Fruit fly (Drosophila melanogaster) whole organism, prepupa: ENCODE data around the gene ppan.

Source experiments
- Blimp-1 ChIP-seq: fragments of 200-800 bp; sonication (Bioruptor generic); optimal IDR thresholded peaks from 3 replicates; lab custom pipeline; 2017; ENCODE audit warnings: missing biosample characterization, missing genetic modification characterization, mild to moderate bottlenecking, moderate library complexity, missing genetic modification reagents
- CG11902 ChIP-seq: fragments of 200-800 bp; sonication (Bioruptor generic); optimal IDR thresholded peaks from 3 replicates; lab custom pipeline; 2016; ENCODE audit warnings: missing biosample characterization, missing genetic modification characterization
- CG15336 ChIP-seq: fragments of 200-800 bp; sonication (Bioruptor generic); IDR thresholded peaks from 2 replicates; pipeline ENCODE4 v1.3.6; 2022; ENCODE audit warnings: missing biosample characterization, missing genetic modification characterization
- CG16779 ChIP-seq: fragments of 200-800 bp; sonication (Bioruptor generic); optimal IDR thresholded peaks from 3 replicates; lab custom pipeline; 2017; ENCODE audit warnings: missing biosample characterization, mild to moderate bottlenecking, missing genetic modification characterization
- CG3032 ChIP-seq: fragments of 200-800 bp; optimal IDR thresholded peaks from 2 replicates; lab custom pipeline; 2019; ENCODE audit warnings: missing biosample characterization, mild to moderate bottlenecking, missing genetic modification characterization, moderate library complexity
- CG31627 ChIP-seq: fragments of 200-800 bp; sonication (Bioruptor generic); optimal IDR thresholded peaks from 3 replicates; lab custom pipeline; 2016; ENCODE audit warnings: missing biosample characterization, missing genetic modification characterization
- CG32006 ChIP-seq: fragments of 200-800 bp; sonication (Bioruptor generic); optimal IDR thresholded peaks from 3 replicates; lab custom pipeline; 2017; ENCODE audit warnings: missing biosample characterization, mild to moderate bottlenecking, missing genetic modification characterization
- CG6163 ChIP-seq: fragments of 200-800 bp; sonication (Bioruptor generic); IDR thresholded peaks from 3 replicates; pipeline ENCODE4 v1.3.6; 2022; ENCODE audit warnings: missing biosample characterization, missing genetic modification characterization
- CG6276 ChIP-seq: fragments of 200-800 bp; sonication (Bioruptor generic); optimal IDR thresholded peaks from 2 replicates; lab custom pipeline; 2017; ENCODE audit warnings: missing biosample characterization, mild to moderate bottlenecking, missing genetic modification characterization
- CG6808 ChIP-seq: fragments of 200-800 bp; sonication (Bioruptor generic); optimal IDR thresholded peaks from 3 replicates; lab custom pipeline; 2017; ENCODE audit warnings: missing biosample characterization, missing genetic modification characterization, mild to moderate bottlenecking, moderate library complexity, missing genetic modification reagents
- CG6854 ChIP-seq: fragments of 200-800 bp; sonication (Bioruptor generic); optimal IDR thresholded peaks from 2 replicates; lab custom pipeline; 2017; ENCODE audit warnings: missing biosample characterization, mild to moderate bottlenecking, missing genetic modification characterization
- CG7368 ChIP-seq: fragments of 200-800 bp; sonication (Bioruptor generic); optimal IDR thresholded peaks from 3 replicates; lab custom pipeline; 2016; ENCODE audit warnings: missing biosample characterization, missing genetic modification characterization
- CG8119 ChIP-seq: fragments of 200-800 bp; sonication (Bioruptor generic); IDR thresholded peaks from 3 replicates; pipeline ENCODE4 v1.3.6; 2022; ENCODE audit warnings: missing biosample characterization, missing genetic modification characterization
- Eip75B ChIP-seq: fragments of 200-800 bp; sonication (Bioruptor generic); optimal IDR thresholded peaks from 3 replicates; lab custom pipeline; 2016; ENCODE audit warnings: missing biosample characterization, missing genetic modification characterization
- Eip78C ChIP-seq: fragments of 200-800 bp; sonication (Bioruptor generic); peaks from one replicate; lab custom pipeline; 2016; ENCODE audit warnings: missing biosample characterization, missing genetic modification characterization
- Eip93F ChIP-seq: fragments of 200-800 bp; sonication (Bioruptor generic); optimal IDR thresholded peaks from 2 replicates; lab custom pipeline; 2016; ENCODE audit warnings: missing biosample characterization, mild to moderate bottlenecking, missing genetic modification characterization
- Hr39 ChIP-seq: fragments of 200-800 bp; sonication (Bioruptor generic); optimal IDR thresholded peaks from 2 replicates; lab custom pipeline; 2016; ENCODE audit warnings: missing biosample characterization, missing genetic modification characterization
- Hr4 ChIP-seq: fragments of 200-800 bp; sonication (Bioruptor generic); optimal IDR thresholded peaks from 3 replicates; lab custom pipeline; 2016; ENCODE audit warnings: missing biosample characterization, missing genetic modification characterization
- Lpt ChIP-seq: fragments of 200-800 bp; sonication (Bioruptor generic); optimal IDR thresholded peaks from 3 replicates; lab custom pipeline; 2016; ENCODE audit warnings: missing biosample characterization, missing genetic modification characterization
- achi ChIP-seq: fragments of 200-800 bp; sonication (Bioruptor generic); optimal IDR thresholded peaks from 3 replicates; lab custom pipeline; 2016; ENCODE audit warnings: missing biosample characterization, missing genetic modification characterization
- dac ChIP-seq: fragments of 200-800 bp; sonication (Bioruptor generic); optimal IDR thresholded peaks from 2 replicates; lab custom pipeline; 2017; ENCODE audit warnings: missing biosample characterization, mild to moderate bottlenecking, missing genetic modification characterization
- dsx ChIP-seq: fragments of 200-800 bp; optimal IDR thresholded peaks from 3 replicates; lab custom pipeline; 2019; ENCODE audit warnings: missing biosample characterization, mild to moderate bottlenecking, missing genetic modification characterization, moderate library complexity; ENCODE audit not compliant: poor library complexity, severe bottlenecking
- eg ChIP-seq: fragments of 200-800 bp; sonication (Bioruptor generic); IDR thresholded peaks from 3 replicates; pipeline ENCODE4 v1.3.6; 2022; ENCODE audit warnings: missing biosample characterization, missing genetic modification characterization
- fd59A ChIP-seq: fragments of 200-800 bp; sonication (Bioruptor generic); optimal IDR thresholded peaks from 2 replicates; lab custom pipeline; 2017; ENCODE audit warnings: missing biosample characterization, mild to moderate bottlenecking, missing genetic modification characterization, missing genetic modification reagents
- fd85E ChIP-seq: fragments of 200-800 bp; sonication (Bioruptor generic); optimal IDR thresholded peaks from 3 replicates; lab custom pipeline; 2016; ENCODE audit warnings: missing biosample characterization, missing genetic modification characterization
- lz ChIP-seq: fragments of 200-800 bp; sonication (Bioruptor generic); optimal IDR thresholded peaks from 3 replicates; lab custom pipeline; 2016; ENCODE audit warnings: missing biosample characterization, missing genetic modification characterization
- ss ChIP-seq, 2 experiments: fragments of 200-800 bp; sonication (Bioruptor generic); optimal IDR thresholded peaks; 2 replicates in 1 of 2; 3 replicates in 1 of 2; lab custom pipeline; 2017 to 2018; ENCODE audit warnings: mild to moderate bottlenecking in 2 of 2, missing biosample characterization in 2 of 2, missing genetic modification characterization in 2 of 2, moderate library complexity in 1 of 2
- svp ChIP-seq: fragments of 200-800 bp; sonication (Bioruptor generic); peaks from one replicate; lab custom pipeline; 2016; ENCODE audit warnings: missing biosample characterization, missing genetic modification characterization

Gene ppan

DNA sequence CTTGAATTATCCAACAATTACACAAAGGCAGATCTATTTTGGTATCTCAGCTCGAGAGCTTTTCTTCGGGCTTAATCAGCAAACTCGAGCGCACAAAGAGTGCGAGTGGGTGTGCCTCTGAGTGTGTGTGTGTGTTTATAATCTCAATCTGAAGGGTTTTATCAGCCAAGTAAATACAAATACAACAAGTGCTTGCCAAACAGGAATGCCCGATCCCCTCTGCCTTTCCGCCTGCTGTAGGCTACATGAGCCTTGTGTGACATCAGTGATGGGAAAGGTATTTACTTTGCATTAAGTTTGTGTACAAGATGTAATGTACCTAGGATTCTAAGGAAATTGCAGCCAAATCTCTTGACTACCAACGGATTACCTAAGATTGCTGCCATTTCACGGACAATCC lies 26.6 kb upstream of the ppan start (continued):
- peak; percentile 41; the same call in 2 of the 3 replicates for TF ChIP-seq eg (GFP tag; lab: Robert Waterston, UW)
- TF ChIP-seq CG7368 (GFP tag; lab: Kevin White, UChicago) = peak; percentile 58

DNA sequence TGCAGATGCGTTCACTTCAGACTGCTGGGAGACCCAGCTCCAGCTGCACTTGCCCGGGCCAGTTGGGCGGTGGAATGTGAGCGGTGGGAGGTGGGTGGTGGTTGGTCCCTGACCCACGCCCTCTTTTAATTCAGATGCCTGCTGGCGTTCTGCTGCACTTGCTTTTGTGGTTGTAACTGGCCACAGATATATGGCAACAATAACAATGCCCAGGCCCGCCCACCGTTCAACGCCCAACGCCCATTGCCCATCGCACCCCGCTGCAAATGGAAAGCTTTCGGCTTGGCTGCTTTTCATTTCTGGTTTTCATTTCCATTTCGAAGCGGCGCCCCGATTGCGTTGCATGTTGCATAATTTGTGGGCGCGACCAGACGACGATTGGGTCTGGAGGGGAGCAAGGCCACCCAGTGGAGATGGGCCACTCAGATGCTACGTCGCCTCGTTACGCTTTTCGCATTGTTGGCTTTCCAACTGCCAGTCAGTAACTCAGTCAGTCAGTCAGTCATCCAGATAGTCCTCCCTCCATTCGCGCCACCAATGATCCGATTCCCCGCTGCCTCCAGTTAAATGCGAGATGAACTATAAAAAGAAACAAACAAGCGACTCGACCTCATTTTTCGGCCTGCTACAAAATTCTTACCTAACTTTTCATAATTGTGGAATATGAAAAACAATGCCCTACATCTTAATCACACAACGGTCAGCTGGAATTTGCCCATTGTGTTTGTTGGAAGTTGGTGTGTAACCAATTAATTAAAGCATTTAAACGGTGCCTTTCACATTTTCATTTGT lies 25.6 kb upstream of the ppan start:
- no peak for TF ChIP-seq CG6276 (GFP tag; lab: Kevin White, UChicago)
- TF ChIP-seq Eip78C = peak; percentile 23
- TF ChIP-seq svp = peak; percentile 63

DNA sequence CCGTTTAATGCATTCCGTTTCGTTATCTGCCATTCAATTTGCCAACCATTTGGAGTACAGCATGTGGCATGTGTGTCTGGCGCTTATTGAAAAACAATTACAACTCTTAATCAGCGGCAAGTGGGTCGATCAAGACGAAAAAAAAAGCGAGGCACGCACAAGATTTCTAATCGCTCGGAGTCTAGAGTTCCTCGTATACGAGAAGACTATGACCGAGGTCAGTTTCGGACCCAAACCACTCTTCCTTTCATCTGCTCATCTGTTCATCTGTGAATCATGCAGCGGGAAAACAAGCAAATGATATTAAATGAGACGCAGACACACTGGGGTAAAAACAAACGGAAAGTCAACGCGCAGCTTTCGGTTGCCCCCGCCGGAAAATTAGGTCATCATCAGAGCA lies 24.6 kb upstream of the ppan start:
- TF ChIP-seq CG6163 (GFP tag; lab: Robert Waterston, UW) (no peak), svp (peak; percentile 62), lz (GFP tag; lab: Kevin White, UChicago) (no peak), dsx (no peak), Lpt (GFP tag; lab: Kevin White, UChicago) (no peak), fd85E (GFP tag; lab: Kevin White, UChicago) (no peak), CG16779 (tag; lab: Kevin White, UChicago) (no peak), CG6808 (GFP tag; lab: Kevin White, UChicago) (no peak)

DNA sequence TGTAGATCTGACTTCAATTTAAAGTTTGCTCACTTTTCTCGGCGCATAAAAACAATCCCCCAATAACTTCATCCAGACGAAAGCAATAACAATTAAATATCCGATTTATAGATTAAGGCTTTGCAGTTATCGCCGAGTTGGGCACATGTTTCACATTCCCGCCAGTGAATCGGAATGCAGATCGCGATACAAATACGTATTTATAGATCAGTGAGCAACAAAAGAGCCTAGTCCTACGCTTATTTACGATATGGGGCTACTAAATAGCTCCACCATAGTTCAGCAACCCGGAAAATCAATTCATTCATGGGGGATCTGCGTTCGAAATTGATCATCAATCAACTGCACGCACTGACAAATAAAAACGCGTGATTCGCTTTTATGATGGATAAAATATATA lies 24.0 kb upstream of the ppan start:
- no peak for TF ChIP-seq dac (GFP tag; lab: Kevin White, UChicago)
- TF ChIP-seq Eip93F (GFP tag; lab: Kevin White, UChicago) = no peak
- no peak for TF ChIP-seq achi (GFP tag; lab: Kevin White, UChicago)
- TF ChIP-seq Eip78C = no peak
- TF ChIP-seq CG3032 = no peak
- no peak for TF ChIP-seq CG31627 (GFP tag; lab: Kevin White, UChicago)

DNA sequence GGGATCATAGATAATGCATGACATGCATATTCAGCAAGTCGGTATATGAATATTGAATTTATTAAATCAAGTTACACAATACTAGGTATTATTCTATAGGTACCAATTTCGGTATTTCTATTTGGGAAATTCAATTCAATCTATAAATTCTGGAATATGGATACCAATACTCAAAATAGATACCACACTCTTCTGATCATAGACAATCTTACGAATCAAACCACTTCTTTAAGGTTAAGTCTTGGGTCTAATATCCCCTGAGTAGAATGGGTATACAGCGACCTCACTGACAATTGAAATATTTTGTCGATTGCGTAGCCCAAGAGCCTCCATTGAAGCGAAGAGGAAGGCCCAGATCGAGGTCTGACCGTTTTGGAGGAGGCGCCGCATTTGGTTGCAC lies 23.2 kb upstream of the ppan start:
- TF ChIP-seq CG8119 = peak; percentile 24; the same call in 1 of the 3 replicates
- peak; percentile 44 for TF ChIP-seq CG32006 (GFP tag; lab: Kevin White, UChicago)
- no peak for TF ChIP-seq lz (GFP tag; lab: Kevin White, UChicago)
- TF ChIP-seq Eip75B (GFP tag; lab: Kevin White, UChicago) = peak; percentile 10
- TF ChIP-seq CG6854 (GFP tag; lab: Kevin White, UChicago) = no peak
- TF ChIP-seq CG15336 = 0 out of 2 replicates have a peak, but pooled peaks have one; percentile 32
- peak; percentile 32 for TF ChIP-seq Hr4
- peak; percentile 9 for TF ChIP-seq Hr39
- no peak for TF ChIP-seq CG16779 (tag; lab: Kevin White, UChicago)
- TF ChIP-seq Eip78C = no peak
- TF ChIP-seq CG11902 (GFP tag; lab: Kevin White, UChicago) = no peak
- no peak for TF ChIP-seq CG3032
- no peak for TF ChIP-seq Lpt (GFP tag; lab: Kevin White, UChicago)
- no peak for TF ChIP-seq fd59A (GFP tag; lab: Kevin White, UChicago)
- TF ChIP-seq, all 60 proteins: peak for 6

DNA sequence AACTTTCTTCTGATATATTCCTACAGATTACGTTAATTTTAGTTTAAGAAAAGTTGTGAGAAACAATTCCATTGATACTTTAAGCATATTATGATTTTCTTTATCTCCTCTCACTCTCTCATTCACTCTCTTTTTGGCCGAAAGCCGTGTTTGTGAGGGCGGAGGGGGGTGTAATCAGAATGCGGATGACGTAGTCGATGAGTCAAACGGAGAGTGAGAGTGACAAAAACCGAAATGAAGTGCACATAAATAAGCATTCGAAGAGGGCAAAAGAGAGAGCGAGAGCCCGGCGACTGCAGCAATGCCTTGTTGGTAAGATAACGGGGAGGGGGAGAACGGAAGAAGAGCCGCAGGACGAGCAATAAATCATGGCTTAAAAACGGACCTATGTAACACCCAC lies 21.8 kb upstream of the ppan start:
- TF ChIP-seq Blimp-1 (GFP tag; lab: Kevin White, UChicago) (peak; percentile 92), ss (GFP tag; optimal IDR thresholded peaks at IDR 0.05; lab: Kevin White, UChicago) (no peak)
